Fruit fly (Drosophila melanogaster): ENCODE measurements around the gene Sol1.

DNA sequence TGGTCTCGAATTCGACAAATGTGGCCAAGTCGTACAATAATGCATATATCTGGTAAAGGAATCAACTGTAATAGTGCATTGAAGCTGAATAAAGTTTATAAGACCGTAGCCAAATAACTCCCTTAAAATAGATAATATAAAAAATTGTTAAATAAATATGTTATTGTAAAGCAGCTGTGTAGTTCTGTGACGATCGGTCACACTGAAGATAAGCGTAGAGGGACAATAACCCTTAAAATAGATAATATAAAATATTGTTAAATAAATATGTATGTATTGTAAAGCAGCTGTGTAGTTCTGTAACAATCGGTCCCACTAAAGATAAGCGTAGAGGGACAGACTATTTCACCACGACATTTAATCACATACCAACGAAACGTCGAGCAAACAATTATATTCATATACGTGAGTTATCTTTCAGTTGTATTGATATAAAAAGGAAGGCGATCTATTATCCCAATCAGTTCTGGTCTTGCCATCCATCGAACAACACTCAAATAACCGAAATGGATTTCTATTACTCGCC is 10.7 kb upstream of the Sol1 start, which contains the start of gene GstD5:
- TF ChIP-seq psq (optimal IDR thresholded peaks at IDR 0.05): no peak
- TF ChIP-seq Dll (optimal IDR thresholded peaks at IDR 0.05): no peak
- TF ChIP-seq pan (optimal IDR thresholded peaks at IDR 0.05): no peak
